Fruit fly (Drosophila melanogaster) whole organism, embryonic: Measurements from ENCODE around the gene RluA-1.

Experiments
- CG10267 ChIP-seq: fragments of 200-800 bp; sonication (Bioruptor generic); optimal IDR thresholded peaks from 2 replicates; lab custom pipeline; 2018; ENCODE audit warnings: missing biosample characterization, mild to moderate bottlenecking, missing genetic modification characterization, moderate library complexity
- CG11085 ChIP-seq: fragments of 200-800 bp; sonication (Bioruptor generic); IDR thresholded peaks from 2 replicates; pipeline ENCODE4 v1.3.6; 2022; ENCODE audit warnings: missing biosample characterization, missing genetic modification characterization
- CG12104 ChIP-seq: fragments of 200-800 bp; sonication (Bioruptor generic); optimal IDR thresholded peaks from 3 replicates; lab custom pipeline; 2016; ENCODE audit warnings: missing biosample characterization, missing genetic modification characterization
- CG12659 ChIP-seq: fragments of 200-800 bp; sonication (Bioruptor generic); optimal IDR thresholded peaks from 3 replicates; lab custom pipeline; 2017; ENCODE audit warnings: mild to moderate bottlenecking, missing biosample characterization, missing genetic modification reagents, missing genetic modification characterization
- CG13624 ChIP-seq: fragments of 200-800 bp; sonication (Bioruptor generic); optimal IDR thresholded peaks from 2 replicates; lab custom pipeline; 2016; ENCODE audit warnings: missing biosample characterization, missing genetic modification characterization
- CG15269 ChIP-seq: fragments of 200-800 bp; sonication (Bioruptor generic); optimal IDR thresholded peaks from 2 replicates; lab custom pipeline; 2018; ENCODE audit warnings: missing biosample characterization, mild to moderate bottlenecking, missing genetic modification characterization, moderate library complexity
- CG16813 ChIP-seq: fragments of 200-800 bp; sonication (Bioruptor generic); IDR thresholded peaks from 3 replicates; pipeline ENCODE4 v1.3.6; 2022; ENCODE audit warnings: missing biosample characterization, missing genetic modification characterization; ENCODE audit not compliant: partially characterized antibody
- CG17328 ChIP-seq: fragments of 200-800 bp; sonication (Bioruptor generic); IDR thresholded peaks from 2 replicates; pipeline ENCODE4 v1.3.6; 2022; ENCODE audit warnings: missing biosample characterization, missing genetic modification characterization
- CG17361 ChIP-seq: fragments of 200-800 bp; sonication (Bioruptor generic); IDR thresholded peaks from 3 replicates; pipeline ENCODE4 v1.3.6; 2022; ENCODE audit warnings: missing biosample characterization, missing genetic modification characterization
- CG17612 ChIP-seq: fragments of 200-800 bp; sonication (Bioruptor generic); IDR thresholded peaks from 2 replicates; pipeline ENCODE4 v1.3.6; 2022; ENCODE audit warnings: missing biosample characterization, missing genetic modification characterization
- CG18619 ChIP-seq: fragments of 200-800 bp; sonication (Bioruptor generic); optimal IDR thresholded peaks from 3 replicates; lab custom pipeline; 2017; ENCODE audit warnings: missing biosample characterization, mild to moderate bottlenecking, missing genetic modification characterization
- CG2712 ChIP-seq: fragments of 200-800 bp; optimal IDR thresholded peaks from 3 replicates; lab custom pipeline; 2019; ENCODE audit warnings: missing biosample characterization, mild to moderate bottlenecking, missing genetic modification characterization, moderate library complexity
- CG31388 ChIP-seq: fragments of 200-800 bp; sonication (Bioruptor generic); optimal IDR thresholded peaks from 2 replicates; lab custom pipeline; 2016; ENCODE audit warnings: missing biosample characterization, missing genetic modification characterization
- CG3163 ChIP-seq: fragments of 200-800 bp; sonication (Bioruptor generic); optimal IDR thresholded peaks from 3 replicates; lab custom pipeline; 2016; ENCODE audit warnings: missing biosample characterization, missing genetic modification characterization
- CG32772 ChIP-seq: fragments of 200-800 bp; sonication (Bioruptor generic); IDR thresholded peaks from 2 replicates; pipeline ENCODE4 v1.3.6; 2022; ENCODE audit warnings: missing biosample characterization, missing genetic modification characterization
- CG4404 ChIP-seq: fragments of 200-800 bp; sonication (Bioruptor generic); IDR thresholded peaks from 2 replicates; pipeline ENCODE4 v1.3.6; 2022; ENCODE audit warnings: missing biosample characterization, missing genetic modification characterization
- CG4424 ChIP-seq: fragments of 200-800 bp; sonication (Bioruptor generic); optimal IDR thresholded peaks from 3 replicates; lab custom pipeline; 2016; ENCODE audit warnings: missing biosample characterization, missing genetic modification characterization
- CG4820 ChIP-seq: fragments of 200-800 bp; sonication (Bioruptor generic); optimal IDR thresholded peaks from 3 replicates; lab custom pipeline; 2016; ENCODE audit warnings: missing biosample characterization, missing genetic modification characterization
- CG5180 ChIP-seq: fragments of 200-800 bp; sonication (Bioruptor generic); optimal IDR thresholded peaks from 3 replicates; lab custom pipeline; 2017; ENCODE audit warnings: missing biosample characterization, missing genetic modification characterization, mild to moderate bottlenecking, moderate library complexity, missing genetic modification reagents
- CG6175 ChIP-seq: fragments of 200-800 bp; sonication (Bioruptor generic); IDR thresholded peaks from 3 replicates; pipeline ENCODE4 v1.3.6; 2022; ENCODE audit warnings: missing biosample characterization, missing genetic modification characterization
- CG6689 ChIP-seq: fragments of 200-800 bp; sonication (Bioruptor generic); IDR thresholded peaks from 2 replicates; pipeline ENCODE4 v1.3.6; 2022; ENCODE audit warnings: missing biosample characterization, missing genetic modification characterization
- CG7556 ChIP-seq: fragments of 200-800 bp; sonication (Bioruptor generic); optimal IDR thresholded peaks from 2 replicates; lab custom pipeline; 2017; ENCODE audit warnings: missing biosample characterization, mild to moderate bottlenecking, missing genetic modification characterization
- CTCF ChIP-seq: fragments of 200-800 bp; sonication (Bioruptor generic); optimal IDR thresholded peaks from 2 replicates; lab custom pipeline; 2017; ENCODE audit warnings: missing biosample characterization, mild to moderate bottlenecking, missing genetic modification characterization, moderate library complexity
- CrebB ChIP-seq: fragments of 200-800 bp; sonication (Bioruptor generic); optimal IDR thresholded peaks from 3 replicates; lab custom pipeline; 2018; ENCODE audit warnings: missing biosample characterization, mild to moderate bottlenecking, missing genetic modification characterization
- D ChIP-seq, 2 experiments: fragments of 200-800 bp in 1 of 2; fragments of >200 bp in 1 of 2; sonication (Bioruptor generic) in 1 of 2; optimal IDR thresholded peaks; 2 replicates in 1 of 2; 3 replicates in 1 of 2; lab custom pipeline; 2017; ENCODE audit warnings: mild to moderate bottlenecking in 1 of 2, missing biosample characterization in 1 of 2, missing genetic modification characterization in 1 of 2, missing genetic modification reagents in 1 of 2
- D19B ChIP-seq: fragments of 200-800 bp; sonication (Bioruptor generic); optimal IDR thresholded peaks from 2 replicates; lab custom pipeline; 2017; ENCODE audit warnings: missing biosample characterization, mild to moderate bottlenecking, missing genetic modification characterization
- Dad ChIP-seq: fragments of 200-800 bp; sonication (Bioruptor generic); optimal IDR thresholded peaks from 3 replicates; lab custom pipeline; 2016; ENCODE audit warnings: missing biosample characterization, missing genetic modification characterization
- Drgx ChIP-seq: fragments of 200-800 bp; sonication (Bioruptor generic); IDR thresholded peaks from 2 replicates; pipeline ENCODE4 v1.3.6; 2022; ENCODE audit warnings: missing biosample characterization, missing genetic modification characterization
- Eip74EF ChIP-seq, 2 experiments: fragments of 200-800 bp in 1 of 2; fragments of >200 bp in 1 of 2; sonication (Bioruptor generic) in 1 of 2; optimal IDR thresholded peaks; 2 replicates each; lab custom pipeline; 2017 to 2019; ENCODE audit warnings: missing biosample characterization in 2 of 2, missing genetic modification characterization in 2 of 2, mild to moderate bottlenecking in 1 of 2, moderate library complexity in 1 of 2
- Fer2 ChIP-seq: fragments of 200-800 bp; sonication (Bioruptor generic); optimal IDR thresholded peaks from 2 replicates; lab custom pipeline; 2018; ENCODE audit warnings: missing biosample characterization, mild to moderate bottlenecking, missing genetic modification characterization, moderate library complexity
- Hand ChIP-seq: fragments of 200-800 bp; sonication (Bioruptor generic); optimal IDR thresholded peaks from 2 replicates; lab custom pipeline; 2017; ENCODE audit warnings: mild to moderate bottlenecking, missing biosample characterization, missing genetic modification reagents, missing genetic modification characterization
- MESR4 ChIP-seq: fragments of 200-800 bp; sonication (Bioruptor generic); optimal IDR thresholded peaks from 2 replicates; lab custom pipeline; 2018; ENCODE audit warnings: missing biosample characterization, mild to moderate bottlenecking, missing genetic modification characterization, moderate library complexity
- MTF-1 ChIP-seq: fragments of 200-800 bp; sonication (Bioruptor generic); optimal IDR thresholded peaks from 2 replicates; lab custom pipeline; 2018; ENCODE audit warnings: missing biosample characterization, mild to moderate bottlenecking, missing genetic modification characterization, borderline replicate concordance
- Mrtf ChIP-seq: fragments of 200-800 bp; sonication (Bioruptor generic); IDR thresholded peaks from 3 replicates; pipeline ENCODE4 v1.3.6; 2022; ENCODE audit warnings: missing biosample characterization, missing genetic modification characterization
- NC2β ChIP-seq: fragments of 200-800 bp; sonication (Bioruptor generic); optimal IDR thresholded peaks from 2 replicates; lab custom pipeline; 2016; ENCODE audit warnings: missing biosample characterization, missing genetic modification characterization
- Oli ChIP-seq: fragments of 200-800 bp; sonication (Bioruptor generic); optimal IDR thresholded peaks from 2 replicates; lab custom pipeline; 2018; ENCODE audit warnings: missing biosample characterization, mild to moderate bottlenecking, missing genetic modification characterization, moderate library complexity
- Side ChIP-seq: fragments of 200-800 bp; sonication (Bioruptor generic); optimal IDR thresholded peaks from 2 replicates; lab custom pipeline; 2016; ENCODE audit warnings: missing biosample characterization, missing genetic modification characterization
- Ssrp ChIP-seq: fragments of 200-800 bp; sonication (Bioruptor generic); optimal IDR thresholded peaks from 2 replicates; lab custom pipeline; 2018; ENCODE audit warnings: missing biosample characterization, mild to moderate bottlenecking, missing genetic modification characterization, moderate library complexity
- corto ChIP-seq: fragments of 200-800 bp; sonication (Bioruptor generic); optimal IDR thresholded peaks from 2 replicates; lab custom pipeline; 2016; ENCODE audit warnings: missing biosample characterization, mild to moderate bottlenecking, missing genetic modification characterization, moderate library complexity
- danr ChIP-seq: fragments of 200-800 bp; sonication (Bioruptor generic); IDR thresholded peaks from 2 replicates; pipeline ENCODE4 v1.3.6; 2022; ENCODE audit warnings: missing biosample characterization, missing genetic modification characterization
- dmrt99B ChIP-seq: fragments of 200-800 bp; sonication (Bioruptor generic); optimal IDR thresholded peaks from 2 replicates; lab custom pipeline; 2018; ENCODE audit warnings: missing biosample characterization, mild to moderate bottlenecking, missing genetic modification characterization, moderate library complexity
- gcm ChIP-seq: fragments of 200-800 bp; sonication (Bioruptor generic); optimal IDR thresholded peaks from 2 replicates; lab custom pipeline; 2019; ENCODE audit warnings: missing biosample characterization, mild to moderate bottlenecking, missing genetic modification characterization, moderate library complexity
- jing ChIP-seq: fragments of 200-800 bp; sonication (Bioruptor generic); optimal IDR thresholded peaks from 2 replicates; lab custom pipeline; 2018; ENCODE audit warnings: missing biosample characterization, mild to moderate bottlenecking, missing genetic modification characterization
- mirr ChIP-seq: fragments of 200-800 bp; sonication (Bioruptor generic); optimal IDR thresholded peaks from 3 replicates; lab custom pipeline; 2018; ENCODE audit warnings: missing biosample characterization, mild to moderate bottlenecking, missing genetic modification characterization
- nom ChIP-seq: fragments of 200-800 bp; sonication (Bioruptor generic); optimal IDR thresholded peaks from 2 replicates; lab custom pipeline; 2017; ENCODE audit warnings: missing biosample characterization, missing genetic modification characterization, mild to moderate bottlenecking, moderate library complexity, missing genetic modification reagents
- org-1 ChIP-seq: fragments of 200-800 bp; sonication (Bioruptor generic); optimal IDR thresholded peaks from 2 replicates; lab custom pipeline; 2017; ENCODE audit warnings: missing biosample characterization, missing genetic modification characterization
- ranshi ChIP-seq: fragments of 200-800 bp; sonication (Bioruptor generic); IDR thresholded peaks from 2 replicates; pipeline ENCODE4 v1.3.6; 2022; ENCODE audit warnings: missing biosample characterization, missing genetic modification characterization
- slou ChIP-seq: fragments of 200-800 bp; sonication (Bioruptor generic); optimal IDR thresholded peaks from 3 replicates; lab custom pipeline; 2016; ENCODE audit warnings: missing biosample characterization, missing genetic modification characterization
- usp ChIP-seq: fragments of >200 bp; optimal IDR thresholded peaks from 2 replicates; lab custom pipeline; 2017; ENCODE audit warnings: missing biosample characterization, missing genetic modification characterization
- z ChIP-seq: fragments of 200-800 bp; sonication (Bioruptor generic); IDR thresholded peaks from 3 replicates; pipeline ENCODE4 v1.3.6; 2022; ENCODE audit warnings: missing biosample characterization, missing genetic modification characterization

The RluA-1 gene

dm6 chr2L:10519225-10519624, 45.1 kb upstream of the RluA-1 start (continued):
- TF ChIP-seq CG17328 (GFP tag; lab: Robert Waterston, UW): 0 out of 2 replicates have a peak, but pooled peaks have one; percentile 45
- no peak for TF ChIP-seq CG3163
- TF ChIP-seq D (optimal IDR thresholded peaks at IDR 0.05; lab: Kevin White, UChicago): no peak
- peak; percentile 10 for TF ChIP-seq D (GFP tag; optimal IDR thresholded peaks at IDR 0.05; lab: Kevin White, UChicago)
- TF ChIP-seq CG16813 (GFP tag; lab: Robert Waterston, UW): no peak
- peak; percentile 75; the same call in 1 of the 2 replicates for TF ChIP-seq Drgx (GFP tag; lab: Robert Waterston, UW)
- peak; percentile 57; the same call in 1 of the 2 replicates for TF ChIP-seq danr
- TF ChIP-seq CG2712 (tag; lab: Kevin White, UChicago): peak; percentile 62
- TF ChIP-seq D19B (GFP tag; lab: Kevin White, UChicago): peak; percentile 49
- peak; percentile 35 for TF ChIP-seq Fer2 (tag; lab: Kevin White, UChicago)
- peak; percentile 36 for TF ChIP-seq CG10267
- TF ChIP-seq corto: peak; percentile 54
- TF ChIP-seq CrebB (tag; lab: Kevin White, UChicago): peak; percentile 8
- no peak for TF ChIP-seq slou (GFP tag; lab: Kevin White, UChicago)
- TF ChIP-seq CG32772 (GFP tag; lab: Robert Waterston, UW): peak; percentile 53; the same call in 1 of the 2 replicates
- peak; percentile 50 for TF ChIP-seq org-1 (GFP tag; lab: Kevin White, UChicago)
- peak; percentile 5 for TF ChIP-seq Hand (GFP tag; lab: Kevin White, UChicago)
- no peak for TF ChIP-seq CTCF (GFP tag; lab: Kevin White, UChicago)
- peak; percentile 54 for TF ChIP-seq CG13624
- TF ChIP-seq z: no peak
- TF ChIP-seq CG12659: peak; percentile 50
- TF ChIP-seq CG17612 (GFP tag; lab: Robert Waterston, UW): 0 out of 2 replicates have a peak, but pooled peaks have one; percentile 18
- TF ChIP-seq MTF-1: no peak
- TF ChIP-seq Ssrp: peak; percentile 33
- TF ChIP-seq CG4404: no peak
- no peak for TF ChIP-seq mirr (GFP tag; lab: Kevin White, UChicago)
- peak; percentile 48; the same call in 1 of the 3 replicates for TF ChIP-seq CG17361 (GFP tag; lab: Robert Waterston, UW)
- TF ChIP-seq CG5180 (GFP tag; lab: Kevin White, UChicago): peak; percentile 15
- TF ChIP-seq Eip74EF (GFP tag; optimal IDR thresholded peaks at IDR 0.05; lab: Kevin White, UChicago): peak in 1 of 2 experiments; percentile 41
- TF ChIP-seq CG11085: no peak
- TF ChIP-seq CG18619 (GFP tag; lab: Kevin White, UChicago): peak; percentile 30
- peak; percentile 19 for TF ChIP-seq Side (GFP tag; lab: Kevin White, UChicago)
- TF ChIP-seq CG7556 (GFP tag; lab: Kevin White, UChicago): peak; percentile 72
- TF ChIP-seq CG12104 (GFP tag; lab: Kevin White, UChicago): peak; percentile 29
- TF ChIP-seq CG4820 (GFP tag; lab: Kevin White, UChicago): peak; percentile 18
- TF ChIP-seq CG6689 (GFP tag; lab: Robert Waterston, UW): peak; percentile 51
- peak; percentile 49 for TF ChIP-seq nom (GFP tag; lab: Kevin White, UChicago)
- peak; percentile 8 for TF ChIP-seq gcm (GFP tag; lab: Kevin White, UChicago)
- TF ChIP-seq MESR4 (GFP tag; lab: Kevin White, UChicago): no peak
- no peak for TF ChIP-seq CG6175 (GFP tag; lab: Robert Waterston, UW)
- TF ChIP-seq dmrt99B (tag; lab: Kevin White, UChicago): peak; percentile 69
- TF ChIP-seq usp (GFP tag; lab: Kevin White, UChicago): no peak
- TF ChIP-seq Dad (GFP tag; lab: Kevin White, UChicago): no peak
- TF ChIP-seq Mrtf (GFP tag; lab: Robert Waterston, UW): 0 out of 3 replicates have a peak, but pooled peaks have one; percentile 40
- no peak for TF ChIP-seq jing (GFP tag; lab: Kevin White, UChicago)
- peak; percentile 40 for TF ChIP-seq CG4424 (GFP tag; lab: Kevin White, UChicago)
- no peak for TF ChIP-seq NC2β (GFP tag; lab: Kevin White, UChicago)
- TF ChIP-seq CG15269 (tag; lab: Kevin White, UChicago): peak; percentile 68
- TF ChIP-seq Oli (tag; lab: Kevin White, UChicago): peak; percentile 55
- TF ChIP-seq CG31388: no peak
- peak; percentile 53; the same call in 1 of the 2 replicates for TF ChIP-seq ranshi
